Fruit fly (Drosophila melanogaster): Measurements from ENCODE around the gene pho.

The pho gene

DNA sequence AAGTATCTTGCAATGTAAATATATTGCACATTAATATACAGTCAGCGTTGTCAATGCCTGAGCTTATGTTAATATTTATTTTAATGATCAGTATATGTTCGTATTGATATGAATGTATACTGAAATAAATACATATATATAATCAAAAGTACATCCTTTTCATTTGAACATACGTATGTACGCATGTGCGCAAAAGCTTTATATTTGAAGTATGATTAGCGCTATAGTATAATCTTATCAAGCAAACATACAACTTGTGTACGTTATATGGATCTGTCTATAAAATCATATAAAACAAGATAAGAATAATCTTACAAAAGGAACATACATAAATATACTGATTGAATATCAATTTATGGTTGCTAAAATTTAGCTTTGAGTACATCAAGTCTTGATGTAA is 17.8 kb upstream of the pho start:
- peak; percentile 11 for TF ChIP-seq Hnf4 (GFP tag; optimal IDR thresholded peaks at IDR 0.05)
- no peak for TF ChIP-seq Dfd (GFP tag; optimal IDR thresholded peaks at IDR 0.05)
- peak; percentile 55 for TF ChIP-seq CrebA (GFP tag; optimal IDR thresholded peaks at IDR 0.05; ENCODE audit: borderline replicate concordance)
- TF ChIP-seq Hr78 (GFP tag; optimal IDR thresholded peaks at IDR 0.05): no peak
- TF ChIP-seq Sp1 (GFP tag; optimal IDR thresholded peaks at IDR 0.05): peak; percentile 40

DNA sequence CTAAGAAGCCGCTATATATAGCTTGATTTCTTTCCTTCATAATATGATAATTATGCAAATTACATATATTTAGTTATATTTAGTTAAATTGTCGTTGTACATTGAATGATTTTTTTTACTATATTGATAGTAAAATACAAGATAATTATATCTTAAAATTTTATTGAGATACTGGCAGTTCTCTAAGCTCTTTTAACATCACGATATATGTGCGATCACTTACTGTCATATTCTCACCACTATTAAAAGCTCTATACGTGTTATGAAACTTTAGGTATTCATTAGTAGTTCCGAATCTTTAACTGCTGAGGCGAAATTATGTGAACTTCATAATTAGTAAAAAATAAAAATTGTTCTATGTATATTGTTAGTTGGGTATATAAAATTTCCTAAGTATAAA is 17.2 kb upstream of the pho start, which contains the start of gene Mitf:
Gene Mitf (plus strand): TSS at position 254 of the 400 bp plus-strand sequence.
- TF ChIP-seq Myc (optimal IDR thresholded peaks at IDR 0.05) (no peak), woc (GFP tag; optimal IDR thresholded peaks at IDR 0.05) (peak; percentile 5), Vsx2 (GFP tag; optimal IDR thresholded peaks at IDR 0.05; ENCODE audit: partially characterized antibody) (no peak), lola (GFP tag; optimal IDR thresholded peaks at IDR 0.05) (no peak), CG9705 (GFP tag; optimal IDR thresholded peaks at IDR 0.05) (no peak)

DNA sequence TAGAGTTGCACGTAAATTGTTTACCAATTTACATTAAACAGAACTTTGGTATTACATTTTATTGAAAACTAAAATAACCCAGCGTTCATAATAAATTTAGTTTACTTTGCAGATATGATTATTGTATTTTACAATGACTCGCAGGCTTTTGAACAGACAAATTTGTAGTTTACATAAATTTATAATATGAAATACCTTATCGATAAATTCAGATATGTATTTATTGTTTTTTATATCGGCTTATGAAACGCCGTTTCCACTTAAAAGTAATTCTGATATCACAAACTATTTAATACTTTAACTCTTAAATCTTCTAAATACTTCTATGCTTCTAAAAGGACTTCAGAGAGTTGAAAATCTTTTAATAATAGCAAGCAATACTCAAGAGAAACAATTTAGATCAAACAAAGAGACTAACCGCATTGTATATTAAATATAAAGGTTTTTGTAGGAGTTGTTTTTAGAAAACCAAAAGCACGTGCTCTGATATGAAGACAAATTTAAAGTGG is 15.3 kb upstream of the pho start, which contains the start of gene PIP4K:
Gene PIP4K (minus strand): TSS at position 196 of the 509 bp plus-strand sequence.
- TF ChIP-seq dmrt93B (GFP tag; optimal IDR thresholded peaks at IDR 0.05) (no peak), woc (GFP tag; optimal IDR thresholded peaks at IDR 0.05) (peak; percentile 33), Myc (optimal IDR thresholded peaks at IDR 0.05) (peak; percentile 48), CG9705 (GFP tag; optimal IDR thresholded peaks at IDR 0.05) (no peak), Hnf4 (GFP tag; optimal IDR thresholded peaks at IDR 0.05) (peak; percentile 2), N (GFP tag; optimal IDR thresholded peaks at IDR 0.05) (peak; percentile 58)

DNA sequence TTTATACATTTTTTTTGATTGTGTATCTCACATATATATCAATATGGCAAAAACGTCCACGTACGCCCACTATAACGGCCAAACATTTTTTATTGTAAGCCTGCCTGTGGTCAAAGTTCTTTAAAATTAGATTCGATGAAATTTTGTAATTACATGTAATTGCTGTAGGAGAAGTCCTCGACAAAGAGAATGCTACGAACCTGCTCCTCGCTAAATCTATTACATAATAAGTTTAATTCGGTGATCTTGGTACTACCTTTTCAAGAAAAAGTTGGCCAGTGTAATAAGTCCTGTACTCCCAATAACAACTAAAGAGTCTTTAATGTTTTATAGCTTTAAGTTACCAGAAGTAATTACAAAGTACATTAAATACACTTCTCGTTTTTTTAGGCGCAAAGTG is 10.2 kb upstream of the pho start:
- no peak for TF ChIP-seq woc (GFP tag; optimal IDR thresholded peaks at IDR 0.05)
- no peak for TF ChIP-seq foxo (GFP tag; optimal IDR thresholded peaks at IDR 0.05)
- TF ChIP-seq CG32264 (GFP tag; optimal IDR thresholded peaks at IDR 0.05): no peak
- no peak for TF ChIP-seq dsf (GFP tag; optimal IDR thresholded peaks at IDR 0.05; ENCODE audit: borderline replicate concordance)
- TF ChIP-seq CrebA (GFP tag; optimal IDR thresholded peaks at IDR 0.05; ENCODE audit: borderline replicate concordance): no peak
- no peak for TF ChIP-seq Hr83 (GFP tag; optimal IDR thresholded peaks at IDR 0.05; ENCODE audit: poor library complexity, severe bottlenecking)
- TF ChIP-seq Mio (GFP tag; optimal IDR thresholded peaks at IDR 0.05): no peak
- no peak for TF ChIP-seq tai (GFP tag; optimal IDR thresholded peaks at IDR 0.05)
- TF ChIP-seq brk (GFP tag; optimal IDR thresholded peaks at IDR 0.05): no peak
- no peak for TF ChIP-seq OdsH (GFP tag; optimal IDR thresholded peaks at IDR 0.05)
- TF ChIP-seq rgr (GFP tag; optimal IDR thresholded peaks at IDR 0.05): no peak
- no peak for TF ChIP-seq lola (GFP tag; optimal IDR thresholded peaks at IDR 0.05)

DNA sequence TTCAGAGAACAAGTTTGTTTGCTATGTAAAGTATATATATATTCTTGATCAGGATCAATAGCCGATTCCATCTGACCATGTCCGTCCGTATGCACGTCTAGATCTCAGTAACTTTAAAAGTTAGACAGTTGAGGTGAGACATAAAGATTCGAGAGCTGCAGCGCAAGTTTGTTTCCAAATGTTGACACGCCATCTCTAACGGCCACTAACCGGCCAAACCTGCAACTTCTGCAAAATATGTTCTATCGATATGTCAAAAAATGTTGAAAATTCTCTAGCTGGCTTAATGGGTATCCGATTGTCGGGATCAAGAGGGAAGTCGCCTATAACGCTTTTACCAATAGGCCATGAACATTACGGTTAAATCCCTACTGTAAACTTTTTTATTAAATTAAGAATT is 5.4 kb upstream of the pho start:
- TF ChIP-seq h (GFP tag; optimal IDR thresholded peaks at IDR 0.05) (no peak), sv (GFP tag; optimal IDR thresholded peaks at IDR 0.05) (no peak), Hr78 (GFP tag; optimal IDR thresholded peaks at IDR 0.05) (no peak), GATAd (GFP tag; optimal IDR thresholded peaks at IDR 0.05) (no peak), usp (GFP tag; optimal IDR thresholded peaks at IDR 0.05) (no peak), ey (GFP tag; optimal IDR thresholded peaks at IDR 0.05) (no peak), Dfd (GFP tag; optimal IDR thresholded peaks at IDR 0.05) (no peak), Vsx2 (GFP tag; optimal IDR thresholded peaks at IDR 0.05; ENCODE audit: partially characterized antibody) (no peak), foxo (GFP tag; optimal IDR thresholded peaks at IDR 0.05) (no peak), dsf (GFP tag; optimal IDR thresholded peaks at IDR 0.05; ENCODE audit: borderline replicate concordance) (no peak), lola (GFP tag; optimal IDR thresholded peaks at IDR 0.05) (no peak), Sp1 (GFP tag; optimal IDR thresholded peaks at IDR 0.05) (no peak), Mio (GFP tag; optimal IDR thresholded peaks at IDR 0.05) (no peak), CG32264 (GFP tag; optimal IDR thresholded peaks at IDR 0.05) (no peak), sage (GFP tag; optimal IDR thresholded peaks at IDR 0.05) (no peak), dl (GFP tag; optimal IDR thresholded peaks at IDR 0.05; ENCODE audit: insufficient read depth in 1 of 2, partially characterized antibody in 2 of 2) (no peak), rgr (GFP tag; optimal IDR thresholded peaks at IDR 0.05) (no peak), brk (GFP tag; optimal IDR thresholded peaks at IDR 0.05) (no peak), OdsH (GFP tag; optimal IDR thresholded peaks at IDR 0.05) (no peak)

DNA sequence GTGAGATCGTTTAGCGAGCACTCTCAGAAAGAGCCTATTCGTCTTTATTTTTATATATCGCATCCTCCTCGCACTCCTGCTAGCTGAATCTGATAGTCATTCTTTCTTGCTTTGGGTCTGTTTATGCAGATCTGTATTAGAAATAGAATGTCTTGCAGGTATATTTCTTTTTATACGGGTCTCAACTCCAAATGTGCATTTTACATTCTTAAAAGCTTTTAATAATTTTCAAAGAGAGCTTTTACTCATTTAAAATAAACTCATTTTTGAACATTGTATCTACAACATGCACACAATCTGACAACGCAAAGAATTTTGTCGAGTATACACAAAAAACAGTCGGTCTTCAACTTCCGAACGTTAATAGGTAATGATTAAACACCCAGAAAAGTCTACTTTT is 4.0 kb upstream of the pho start, which contains the start of gene CG33521:
Gene CG33521 (plus strand): TSS at position 301 of the 400 bp plus-strand sequence.
- TF ChIP-seq ey (GFP tag; optimal IDR thresholded peaks at IDR 0.05): no peak
- TF ChIP-seq Vsx2 (GFP tag; optimal IDR thresholded peaks at IDR 0.05; ENCODE audit: partially characterized antibody): no peak
- TF ChIP-seq br (GFP tag; optimal IDR thresholded peaks at IDR 0.05): no peak
- TF ChIP-seq psq (GFP tag; optimal IDR thresholded peaks at IDR 0.05): no peak

All from whole organism, wandering third instar larva.